Worm (Caenorhabditis elegans): ENCODE data around the gene C17H12.6.

C17H12.6 gene

DNA sequence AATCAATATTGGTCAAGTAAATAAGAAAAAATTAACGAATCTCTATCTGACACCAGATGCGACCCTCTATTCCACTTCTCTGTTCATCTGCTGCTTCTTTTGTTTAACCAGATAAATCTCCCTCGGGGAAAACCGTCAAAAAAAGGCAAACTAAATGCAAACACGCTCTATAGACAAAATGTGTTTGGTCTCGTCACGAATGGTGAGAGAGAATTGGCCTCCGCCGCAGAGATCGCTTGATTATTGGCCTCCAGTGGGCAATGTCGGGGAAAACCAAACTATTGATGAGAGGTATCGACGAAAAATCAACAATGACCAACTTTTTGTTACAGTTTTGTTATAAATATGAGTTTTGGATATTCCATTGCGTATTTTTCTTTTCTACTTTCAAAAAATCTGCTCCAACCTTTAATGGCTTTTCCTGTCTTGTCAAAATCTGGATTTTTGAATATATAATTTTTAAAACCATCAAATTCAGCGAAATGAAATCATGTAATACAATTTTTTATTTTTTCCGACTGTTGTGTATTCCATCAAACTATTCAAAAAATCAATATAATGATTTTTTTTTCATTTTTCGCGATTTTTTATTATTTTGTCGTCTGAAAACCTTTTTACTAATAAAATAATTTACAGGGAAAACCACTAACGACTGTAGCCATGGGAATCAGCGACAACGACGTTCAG is 31.7 kb downstream of the C17H12.6 start, which contains the start of the genes C17H12.2 and vha-8 (continued):
- TF ChIP-seq php-3 (GFP tag; IDR thresholded peaks at IDR 0.05): no peak
- TF ChIP-seq unc-130 (GFP tag; optimal IDR thresholded peaks at IDR 0.05): no peak
- 0 out of 2 replicates have a peak, but pooled peaks have one; percentile 41 for TF ChIP-seq tra-1 (GFP tag; IDR thresholded peaks at IDR 0.05)
- TF ChIP-seq attf-4 (tag; optimal IDR thresholded peaks at IDR 0.05): no peak
- TF ChIP-seq ceh-28 (tag; optimal IDR thresholded peaks at IDR 0.05): peak; percentile 54
- TF ChIP-seq F49E8.2 (tag; optimal IDR thresholded peaks at IDR 0.05; ENCODE audit: borderline replicate concordance): no peak
- peak; percentile 53 for TF ChIP-seq snpc-4 (tag; optimal IDR thresholded peaks at IDR 0.05)
- peak; percentile 90 for TF ChIP-seq mes-2 (tag; optimal IDR thresholded peaks at IDR 0.05; ENCODE audit: poor library complexity, severe bottlenecking)
- peak; percentile 1 to 30 for TF ChIP-seq ZK546.5 (tag; optimal IDR thresholded peaks at IDR 0.05)
- peak; percentile 51; the same call in 1 of the 2 replicates for TF ChIP-seq D1046.2 (GFP tag; IDR thresholded peaks at IDR 0.05)
- peak; percentile 60; the same call in 1 of the 2 replicates for TF ChIP-seq egl-43 (GFP tag; IDR thresholded peaks at IDR 0.05)
- TF ChIP-seq nhr-76 (tag; optimal IDR thresholded peaks at IDR 0.05): peak; percentile 44
- TF ChIP-seq hlh-30 (tag; optimal IDR thresholded peaks at IDR 0.05; ENCODE audit: insufficient read depth): peak; percentile 87
- peak; percentile 84 for TF ChIP-seq mdt-29 (GFP tag; IDR thresholded peaks at IDR 0.05)
- TF ChIP-seq mxl-3 (GFP tag; optimal IDR thresholded peaks at IDR 0.05): peak; percentile 91
- TF ChIP-seq F10B5.3 (tag; optimal IDR thresholded peaks at IDR 0.05): no peak
- TF ChIP-seq dmd-6 (GFP tag; IDR thresholded peaks at IDR 0.05): peak; percentile 88
- no peak for TF ChIP-seq lim-7 (GFP tag; IDR thresholded peaks at IDR 0.05)
- TF ChIP-seq ceh-82 (tag; optimal IDR thresholded peaks at IDR 0.05): no peak
- no peak for TF ChIP-seq set-16 (GFP tag; IDR thresholded peaks at IDR 0.05)
- no peak for TF ChIP-seq lin-39 (tag; optimal IDR thresholded peaks at IDR 0.05)
- no peak for TF ChIP-seq ceh-32 (tag; optimal IDR thresholded peaks at IDR 0.05; ENCODE audit: poor library complexity)
- peak; percentile 60 for TF ChIP-seq ces-1 (GFP tag; optimal IDR thresholded peaks at IDR 0.05)

DNA sequence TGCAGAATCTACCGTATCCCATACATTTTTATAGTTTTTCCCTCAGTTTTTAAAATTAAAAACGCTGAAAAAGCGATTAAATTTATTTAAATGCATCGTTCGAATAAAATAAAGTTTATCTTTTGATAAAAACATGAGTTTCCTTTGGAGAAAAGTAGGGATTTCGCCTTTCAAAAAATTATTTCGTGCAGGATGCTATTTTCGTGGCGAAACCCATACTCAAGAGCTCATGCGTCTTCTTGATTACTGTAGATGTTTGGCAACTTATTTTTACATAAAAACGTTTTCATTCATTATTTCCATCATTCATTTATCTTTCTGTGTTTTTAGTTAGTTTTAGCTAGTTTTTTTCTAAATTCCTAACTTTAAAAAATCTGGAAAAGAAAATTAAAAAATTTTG is 32.4 kb downstream of the C17H12.6 start:
- TF ChIP-seq snpc-1.2 (GFP tag; IDR thresholded peaks at IDR 0.05) (peak; percentile 64; the same call in 1 of the 2 replicates), ZK546.5 (tag; optimal IDR thresholded peaks at IDR 0.05) (no peak), mes-2 (tag; optimal IDR thresholded peaks at IDR 0.05; ENCODE audit: poor library complexity, severe bottlenecking) (no peak), lsy-2 (tag; optimal IDR thresholded peaks at IDR 0.05) (peak in 1 of 2 experiments; percentile 7), nhr-111 (GFP tag; optimal IDR thresholded peaks at IDR 0.05) (no peak), saeg-2 (GFP tag; IDR thresholded peaks at IDR 0.05) (no peak)

DNA sequence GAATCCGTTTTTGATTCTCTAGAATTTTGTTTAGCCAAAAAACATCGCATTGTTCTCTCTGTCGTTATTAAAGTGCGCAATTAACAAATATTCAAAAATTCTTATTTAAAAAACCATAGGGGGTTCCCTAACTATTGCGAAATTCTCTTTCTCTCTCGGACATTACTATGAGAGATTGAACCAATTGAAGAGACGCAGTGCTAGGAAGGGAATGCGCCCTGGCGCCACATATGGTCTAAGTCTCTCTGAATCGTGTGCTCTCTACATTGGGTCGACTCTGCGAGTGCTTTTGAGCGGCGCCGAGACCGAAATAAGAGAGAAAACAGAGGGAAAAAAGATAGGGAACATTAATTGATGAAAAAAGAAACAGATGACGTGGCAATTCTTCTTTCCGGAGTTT is 36.4 kb downstream of the C17H12.6 start:
- TF ChIP-seq pha-4 (GFP tag; IDR thresholded peaks at IDR 0.05) (peak; percentile 64), pha-4 (tag; optimal IDR thresholded peaks at IDR 0.05) (peak; percentile 62), lin-13 (GFP tag; optimal IDR thresholded peaks at IDR 0.05) (peak; percentile 37), snpc-4 (tag; optimal IDR thresholded peaks at IDR 0.05) (no peak), madf-9 (GFP tag; conservative IDR thresholded peaks at IDR 0.05) (no peak), lin-29 (GFP tag; IDR thresholded peaks at IDR 0.05) (no peak), ama-1 (optimal IDR thresholded peaks at IDR 0.05) (peak; percentile 34), daf-19 (GFP tag; conservative IDR thresholded peaks at IDR 0.05) (no peak), vab-7 (GFP tag; IDR thresholded peaks at IDR 0.05) (no peak), unc-62 (GFP tag; optimal IDR thresholded peaks at IDR 0.05 in 1 of 2) (no peak), unc-62 (tag; optimal IDR thresholded peaks at IDR 0.05) (no peak), ceh-82 (tag; optimal IDR thresholded peaks at IDR 0.05) (no peak), mxl-2 (GFP tag; conservative IDR thresholded peaks at IDR 0.05) (no peak), nhr-10 (tag; optimal IDR thresholded peaks at IDR 0.05) (no peak), hlh-11 (tag; optimal IDR thresholded peaks at IDR 0.05) (peak; percentile 90), lin-39 (tag; optimal IDR thresholded peaks at IDR 0.05) (no peak), F37D6.2 (tag; optimal IDR thresholded peaks at IDR 0.05) (peak; percentile 38), D1046.2 (GFP tag; IDR thresholded peaks at IDR 0.05) (no peak), duxl-1 (tag; optimal IDR thresholded peaks at IDR 0.05; ENCODE audit: poor library complexity) (no peak), dmd-8 (GFP tag; IDR thresholded peaks at IDR 0.05) (no peak), Y105C5A.15 (GFP tag; IDR thresholded peaks at IDR 0.05) (no peak), F26F4.8 (GFP tag; conservative IDR thresholded peaks at IDR 0.05) (no peak), nhr-42 (GFP tag; IDR thresholded peaks at IDR 0.05) (no peak), lin-15B (tag; optimal IDR thresholded peaks at IDR 0.05) (no peak), nhr-77 (tag; optimal IDR thresholded peaks at IDR 0.05) (no peak)

Measured in whole organism, L4 larva.